Fruit fly (Drosophila melanogaster): ENCODE data around the gene Idh3b.

DNA sequence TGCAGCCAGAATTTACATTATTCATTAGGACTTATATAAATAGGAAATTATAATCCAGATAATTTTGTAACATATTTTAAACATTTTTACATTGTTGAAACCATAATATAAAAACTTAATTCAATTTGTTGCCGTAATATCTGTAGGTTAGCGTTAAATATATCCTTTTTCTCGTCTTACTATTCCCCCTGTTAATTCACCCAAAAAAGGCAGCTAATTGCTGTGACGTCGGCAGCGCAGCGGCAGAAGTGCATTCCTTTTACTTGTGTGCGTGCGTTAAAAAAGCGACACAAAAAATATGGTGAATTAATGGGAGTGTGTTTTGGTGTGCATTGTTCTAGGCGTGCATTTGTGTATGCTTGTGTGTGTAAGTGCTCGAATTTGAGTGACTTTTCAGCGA, 47.6 kb downstream of the Idh3b start:
- TF ChIP-seq EcR (GFP tag; optimal IDR thresholded peaks at IDR 0.05), result no peak
- no peak for TF ChIP-seq pan (optimal IDR thresholded peaks at IDR 0.05)
- TF ChIP-seq CG8478 (optimal IDR thresholded peaks at IDR 0.05), result no peak
- TF ChIP-seq usp (GFP tag; optimal IDR thresholded peaks at IDR 0.05), result no peak
- no peak for TF ChIP-seq psq (optimal IDR thresholded peaks at IDR 0.05)
